Worm (Caenorhabditis elegans): ENCODE results near the gene srlf-1.

The srlf-1 gene

DNA sequence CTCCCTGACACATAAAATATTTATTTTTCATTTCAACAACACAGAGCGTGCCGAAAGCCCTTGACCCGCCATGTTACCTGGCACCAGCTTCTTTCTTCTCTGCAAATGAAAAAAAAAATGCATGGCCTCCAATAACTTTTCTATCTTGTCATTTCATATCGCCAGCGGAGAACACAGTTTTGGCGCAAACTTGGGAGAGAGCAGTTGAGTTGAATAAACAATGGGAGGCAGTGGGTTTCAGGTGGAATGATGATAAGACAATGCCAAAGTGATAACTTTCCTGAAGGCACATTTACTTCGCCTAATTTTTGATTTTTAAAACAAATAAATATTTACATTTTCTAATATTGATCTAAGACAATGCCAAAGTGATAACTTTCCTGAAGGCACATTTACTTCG lies 10.9 kb downstream of the srlf-1 start:
- TF ChIP-seq snpc-4 (tag; optimal IDR thresholded peaks at IDR 0.05) (no peak), mep-1 (tag; optimal IDR thresholded peaks at IDR 0.05) (no peak), ceh-83 (GFP tag; optimal IDR thresholded peaks at IDR 0.05) (no peak)

DNA sequence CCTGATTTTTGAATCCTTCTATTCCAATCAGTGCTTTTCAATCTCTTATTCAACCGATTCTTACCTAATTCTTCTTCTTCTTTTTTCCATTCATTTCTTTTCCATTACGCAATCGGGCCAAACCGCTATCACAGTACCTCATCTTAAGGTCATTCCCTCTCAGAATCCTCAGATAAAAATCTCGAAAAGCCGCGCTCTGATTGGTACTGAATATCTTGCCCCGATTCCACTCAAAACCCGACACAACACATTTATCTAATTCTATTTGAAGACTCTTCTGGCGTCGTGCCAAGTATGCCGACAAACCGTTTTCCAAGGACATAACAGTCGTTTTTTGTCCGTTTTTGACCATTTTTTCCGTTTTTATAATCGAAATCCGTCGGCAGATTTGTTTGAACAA lies 11.5 kb downstream of the srlf-1 start:
- TF ChIP-seq zip-8 (tag; optimal IDR thresholded peaks at IDR 0.05), result peak; percentile 36
- TF ChIP-seq ham-2 (GFP tag; optimal IDR thresholded peaks at IDR 0.05), result no peak
- no peak for TF ChIP-seq sem-2 (GFP tag; optimal IDR thresholded peaks at IDR 0.05)
- no peak for TF ChIP-seq ceh-43 (GFP tag; optimal IDR thresholded peaks at IDR 0.05)
- TF ChIP-seq snpc-4 (tag; optimal IDR thresholded peaks at IDR 0.05), result no peak
- TF ChIP-seq flh-1 (GFP tag; optimal IDR thresholded peaks at IDR 0.05), result no peak
- TF ChIP-seq nhr-237 (tag; optimal IDR thresholded peaks at IDR 0.05), result no peak
- TF ChIP-seq lin-32 (GFP tag; optimal IDR thresholded peaks at IDR 0.05), result no peak
- no peak for TF ChIP-seq unc-39 (tag; optimal IDR thresholded peaks at IDR 0.05)
- TF ChIP-seq elt-1 (tag; optimal IDR thresholded peaks at IDR 0.05; ENCODE audit: borderline replicate concordance, insufficient read depth), result peak; percentile 97
- no peak for TF ChIP-seq sptf-1 (tag; optimal IDR thresholded peaks at IDR 0.05)
- TF ChIP-seq lin-13 (tag; optimal IDR thresholded peaks at IDR 0.05), result no peak
- TF ChIP-seq hlh-1 (tag; optimal IDR thresholded peaks at IDR 0.05), result no peak

DNA sequence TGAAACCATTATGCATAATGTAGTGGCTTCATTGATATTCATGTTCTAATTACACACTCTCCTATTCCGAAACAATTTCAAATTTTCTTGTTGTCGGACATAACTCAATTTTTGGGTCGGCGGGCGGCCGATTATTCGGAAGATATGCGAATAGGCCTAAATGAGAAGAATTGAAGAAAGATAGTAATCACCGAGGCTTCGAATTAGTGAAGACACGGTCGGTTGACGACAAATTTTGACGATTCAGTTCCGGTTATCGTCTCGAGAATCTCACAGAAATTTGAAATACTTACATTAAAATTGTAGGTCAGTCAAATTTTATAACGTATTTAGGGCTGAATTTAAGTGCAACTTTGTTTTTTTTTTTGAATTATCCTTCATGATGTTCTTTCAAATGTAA lies 12.8 kb downstream of the srlf-1 start:
- peak; percentile 86 for TF ChIP-seq ces-1 (GFP tag; optimal IDR thresholded peaks at IDR 0.05)
- TF ChIP-seq elt-1 (tag; optimal IDR thresholded peaks at IDR 0.05; ENCODE audit: borderline replicate concordance, insufficient read depth), result peak; percentile 62
- no peak for TF ChIP-seq mab-5 (tag; optimal IDR thresholded peaks at IDR 0.05)

DNA sequence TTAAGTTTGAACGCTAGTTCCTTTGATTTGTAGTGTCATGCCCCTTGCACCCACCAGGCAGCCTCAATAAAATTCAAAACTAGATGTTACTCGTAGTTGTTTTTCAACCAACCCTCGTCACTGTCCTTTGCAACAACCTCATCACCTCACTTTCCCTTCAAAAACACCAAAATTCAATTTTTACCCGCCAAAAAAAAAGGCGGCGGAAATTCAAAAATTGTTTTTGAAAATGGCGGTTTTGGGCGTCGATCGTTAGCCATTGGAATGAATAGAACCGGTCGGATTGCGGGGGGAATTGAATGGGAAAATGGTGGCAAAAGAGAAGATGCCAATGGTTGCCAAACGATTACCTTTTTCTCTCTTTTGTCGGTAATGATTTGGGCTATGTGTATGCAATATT lies 15.7 kb downstream of the srlf-1 start:
- TF ChIP-seq elt-3 (tag; optimal IDR thresholded peaks at IDR 0.05) (no peak), sptf-1 (tag; optimal IDR thresholded peaks at IDR 0.05) (no peak), sem-2 (GFP tag; optimal IDR thresholded peaks at IDR 0.05) (no peak), unc-120 (tag; optimal IDR thresholded peaks at IDR 0.05; ENCODE audit: poor library complexity, severe bottlenecking) (no peak), ces-1 (GFP tag; optimal IDR thresholded peaks at IDR 0.05) (no peak), hlh-1 (tag; optimal IDR thresholded peaks at IDR 0.05) (no peak)

DNA sequence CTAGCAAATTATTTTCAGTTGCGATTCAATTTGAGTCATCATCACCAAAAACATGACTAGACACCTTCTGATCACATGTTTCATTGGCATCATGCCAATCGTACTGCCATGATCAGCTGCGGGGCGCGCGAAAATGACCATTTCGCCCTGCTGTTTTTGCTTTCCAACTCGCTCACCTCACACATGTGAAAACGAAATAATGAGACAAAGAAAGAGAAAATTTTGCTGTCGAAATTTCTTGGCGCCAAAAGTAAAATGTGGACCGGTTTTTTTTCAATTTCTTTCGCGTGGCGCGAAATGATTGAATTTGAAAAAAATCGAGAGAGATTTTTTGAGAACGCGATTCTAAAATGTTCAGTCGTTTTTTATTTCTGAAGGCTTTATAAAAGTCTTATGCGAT lies 16.5 kb downstream of the srlf-1 start:
- TF ChIP-seq tbx-8 (GFP tag; optimal IDR thresholded peaks at IDR 0.05) (no peak), mab-5 (tag; optimal IDR thresholded peaks at IDR 0.05) (no peak), cnd-1 (tag; optimal IDR thresholded peaks at IDR 0.05) (no peak), ceh-43 (GFP tag; optimal IDR thresholded peaks at IDR 0.05) (no peak), lsy-2 (tag; optimal IDR thresholded peaks at IDR 0.05) (no peak), sem-2 (GFP tag; optimal IDR thresholded peaks at IDR 0.05) (no peak), mep-1 (tag; optimal IDR thresholded peaks at IDR 0.05) (no peak), hlh-1 (tag; optimal IDR thresholded peaks at IDR 0.05) (no peak), mls-2 (tag; optimal IDR thresholded peaks at IDR 0.05) (no peak), lin-13 (tag; optimal IDR thresholded peaks at IDR 0.05) (no peak), ham-2 (GFP tag; optimal IDR thresholded peaks at IDR 0.05) (no peak), nhr-2 (tag; optimal IDR thresholded peaks at IDR 0.05) (no peak), pha-4 (tag; optimal IDR thresholded peaks at IDR 0.05) (no peak), bed-3 (GFP tag; optimal IDR thresholded peaks at IDR 0.05) (no peak), nhr-28 (tag; optimal IDR thresholded peaks at IDR 0.05) (no peak), nhr-12 (tag; optimal IDR thresholded peaks at IDR 0.05) (no peak)

DNA sequence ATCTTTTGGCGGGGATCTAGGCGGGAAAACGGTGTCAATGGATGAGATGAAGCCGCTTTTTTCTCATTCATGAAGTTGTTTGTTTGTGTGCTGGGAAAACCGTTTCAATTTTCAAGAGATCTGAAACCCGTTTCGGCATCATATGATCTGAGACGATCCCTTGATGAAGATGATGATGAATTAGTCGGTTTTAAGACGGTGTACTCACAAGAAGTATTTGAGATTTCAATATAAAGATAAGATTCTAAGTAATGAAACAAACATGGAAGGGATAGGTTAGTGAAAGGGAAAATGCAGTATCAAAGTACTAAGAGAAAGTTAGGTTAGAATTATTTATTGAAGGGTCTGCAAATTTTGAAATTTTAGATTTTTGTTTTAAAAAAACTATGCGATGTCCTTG lies 17.8 kb downstream of the srlf-1 start:
- TF ChIP-seq unc-62 (GFP tag; optimal IDR thresholded peaks at IDR 0.05) (no peak), zip-8 (tag; optimal IDR thresholded peaks at IDR 0.05) (no peak), cnd-1 (tag; optimal IDR thresholded peaks at IDR 0.05) (no peak), hlh-1 (tag; optimal IDR thresholded peaks at IDR 0.05) (no peak), nhr-237 (tag; optimal IDR thresholded peaks at IDR 0.05) (no peak), drap-1 (GFP tag; optimal IDR thresholded peaks at IDR 0.05) (no peak), sptf-1 (tag; optimal IDR thresholded peaks at IDR 0.05) (no peak), ham-2 (GFP tag; optimal IDR thresholded peaks at IDR 0.05) (no peak), blmp-1 (tag; optimal IDR thresholded peaks at IDR 0.05) (no peak), sem-2 (GFP tag; optimal IDR thresholded peaks at IDR 0.05) (no peak), mep-1 (tag; optimal IDR thresholded peaks at IDR 0.05) (no peak), lsy-2 (tag; optimal IDR thresholded peaks at IDR 0.05) (no peak), ceh-83 (GFP tag; optimal IDR thresholded peaks at IDR 0.05) (no peak), nhr-28 (tag; optimal IDR thresholded peaks at IDR 0.05) (no peak), elt-3 (tag; optimal IDR thresholded peaks at IDR 0.05) (no peak), ztf-11 (tag; optimal IDR thresholded peaks at IDR 0.05) (no peak), unc-120 (tag; optimal IDR thresholded peaks at IDR 0.05; ENCODE audit: poor library complexity, severe bottlenecking) (no peak), lin-13 (tag; optimal IDR thresholded peaks at IDR 0.05) (no peak), ceh-43 (GFP tag; optimal IDR thresholded peaks at IDR 0.05) (no peak)
